Worm (Caenorhabditis elegans) whole organism, L1 larva: ENCODE results near the gene F57G9.3.

Experiments used
- alr-1 ChIP-seq: fragments of 200-800 bp; sonication (Bioruptor generic); optimal IDR thresholded peaks from 2 replicates; lab custom pipeline; 2018; ENCODE audit warnings: borderline replicate concordance, mild to moderate bottlenecking, missing genetic modification characterization, missing compliant biosample characterization
- hlh-17 ChIP-seq: fragments of 200-800 bp; sonication (Bioruptor generic); optimal IDR thresholded peaks from 2 replicates; lab custom pipeline; 2018; ENCODE audit warnings: missing genetic modification characterization, mild to moderate bottlenecking, missing compliant biosample characterization, moderate library complexity, borderline replicate concordance
- lin-35 ChIP-seq, 2 experiments: fragments of 150-350 bp; optimal IDR thresholded peaks; 2 replicates each; lab custom pipeline; 2014; ENCODE audit warnings: missing biosample characterization in 2 of 2, missing genetic modification characterization in 2 of 2, missing genetic modification reagents in 2 of 2
- lin-39 ChIP-seq: fragments of 150-350 bp; optimal IDR thresholded peaks from 2 replicates; lab custom pipeline; 2014; ENCODE audit warnings: missing biosample characterization, missing genetic modification reagents, missing genetic modification characterization
- mdl-1 ChIP-seq, 2 experiments: fragments of 150-350 bp; optimal IDR thresholded peaks; 2 replicates each; lab custom pipeline; 2014 to 2017; ENCODE audit warnings: missing biosample characterization in 2 of 2, missing genetic modification characterization in 2 of 2, inconsistent platforms in 1 of 2
- mep-1 ChIP-seq: fragments of 150-350 bp; optimal IDR thresholded peaks from 2 replicates; lab custom pipeline; 2014; ENCODE audit warnings: missing biosample characterization, missing genetic modification characterization
- nhr-11 ChIP-seq: fragments of 150-350 bp; optimal IDR thresholded peaks from 2 replicates; lab custom pipeline; 2014; ENCODE audit warnings: missing biosample characterization, missing genetic modification characterization
- nhr-237 ChIP-seq: fragments of 150-350 bp; optimal IDR thresholded peaks from 2 replicates; lab custom pipeline; 2014; ENCODE audit warnings: missing biosample characterization, missing genetic modification characterization
- nhr-28 ChIP-seq: fragments of 150-350 bp; optimal IDR thresholded peaks from 2 replicates; lab custom pipeline; 2014; ENCODE audit warnings: missing biosample characterization, missing genetic modification characterization
- nhr-77 ChIP-seq: fragments of 150-350 bp; optimal IDR thresholded peaks from 2 replicates; lab custom pipeline; 2014; ENCODE audit warnings: missing biosample characterization, missing genetic modification characterization
- skn-1 ChIP-seq: fragments of 150-350 bp; optimal IDR thresholded peaks from 2 replicates; lab custom pipeline; 2014; ENCODE audit warnings: missing biosample characterization, missing genetic modification characterization
- unc-86 ChIP-seq: sonication (generic microtip); optimal IDR thresholded peaks from 2 replicates; lab custom pipeline; 2016; ENCODE audit warnings: missing genetic modification characterization, missing compliant biosample characterization

- TF ChIP-seq mdl-1 (tag; optimal IDR thresholded peaks at IDR 0.05; lab: Kevin White, UChicago) (no peak), hlh-17 (GFP tag; lab: Kevin White, UChicago) (no peak), lin-35 (GFP tag; optimal IDR thresholded peaks at IDR 0.05; lab: Kevin White, UChicago) (no peak), nhr-11 (no peak), nhr-77 (tag; lab: Kevin White, UChicago) (no peak), nhr-28 (tag; lab: Kevin White, UChicago) (no peak), mep-1 (tag; lab: Kevin White, UChicago) (no peak), alr-1 (no peak), unc-86 (no peak), nhr-237 (tag; lab: Kevin White, UChicago) (no peak), skn-1 (tag; lab: Kevin White, UChicago) (no peak), lin-39 (tag; lab: Kevin White, UChicago) (no peak)
These were observed 34.8 kb upstream of the F57G9.3 start, which contains the start of the genes W05H5.1 and pitr-6 for ce11 chrII:12444679-12445376.
